Worm (Caenorhabditis elegans): Measurements from ENCODE around the gene F08G5.3.

F08G5.3 gene

DNA sequence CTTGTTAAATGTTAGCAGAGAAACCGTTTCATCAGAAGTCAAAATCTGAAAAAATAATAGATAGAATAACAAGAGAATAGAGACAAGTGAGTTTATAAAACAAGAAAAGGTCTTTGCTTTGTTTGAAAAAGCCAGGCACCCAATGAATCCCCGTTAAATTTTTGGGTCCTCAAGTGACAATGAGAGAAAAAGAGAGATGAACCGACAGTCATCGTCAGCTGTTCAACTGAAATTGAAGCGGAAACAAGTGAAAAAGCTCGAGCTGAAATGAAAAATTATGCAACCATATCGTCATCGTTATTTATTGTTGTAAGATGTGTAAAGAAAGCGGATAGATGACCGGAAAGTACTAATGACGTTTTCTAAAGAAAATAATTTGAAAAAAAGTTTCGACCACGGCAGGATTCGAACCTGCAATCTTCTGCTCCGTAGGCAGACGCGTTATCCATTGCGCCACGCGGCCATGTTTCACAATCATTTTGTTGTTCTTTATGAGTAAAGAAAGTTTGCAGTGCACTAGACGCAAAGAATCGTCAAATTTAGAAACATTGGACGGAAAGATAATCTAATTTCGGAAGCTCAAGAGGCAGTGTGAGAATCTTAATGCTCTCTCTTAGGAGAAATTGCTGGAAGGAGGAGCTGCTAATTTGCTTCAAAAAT is at the start of gene F08G5.3:
Gene F08G5.3, minus strand, starts transcription at position 51 of the 660 bp plus-strand sequence.
- no peak for TF ChIP-seq unc-62 (GFP tag; optimal IDR thresholded peaks at IDR 0.05)

- no peak for TF ChIP-seq unc-62 (GFP tag; optimal IDR thresholded peaks at IDR 0.05)
These were observed 47.4 kb upstream of the F08G5.3 start for ce11 chrIV:12464822-12465221.

ce11 chrIV:12463370-12463769 is 46.0 kb upstream of the F08G5.3 start, which contains the start of gene C25G4.8:
Gene C25G4.8, minus strand, starts transcription at chrIV:12463470.
- no peak for TF ChIP-seq unc-62 (GFP tag; optimal IDR thresholded peaks at IDR 0.05)

- no peak for TF ChIP-seq unc-62 (GFP tag; optimal IDR thresholded peaks at IDR 0.05)
These were observed 39.2 kb upstream of the F08G5.3 start, which contains the start of gene C25G4.7 for ce11 chrIV:12456613-12457012. Gene C25G4.7, plus strand, starts transcription at chrIV:12456913.

ce11 chrIV:12454750-12455149 is 37.4 kb upstream of the F08G5.3 start, which contains the start of gene smz-1:
Gene smz-1, plus strand, starts transcription at chrIV:12455050.
- no peak for TF ChIP-seq unc-62 (GFP tag; optimal IDR thresholded peaks at IDR 0.05)

ce11 chrIV:12454115-12454514 is 36.7 kb upstream of the F08G5.3 start, which contains the start of gene spe-44:
Gene spe-44, minus strand, starts transcription at chrIV:12454215.
- no peak for TF ChIP-seq unc-62 (GFP tag; optimal IDR thresholded peaks at IDR 0.05)

DNA sequence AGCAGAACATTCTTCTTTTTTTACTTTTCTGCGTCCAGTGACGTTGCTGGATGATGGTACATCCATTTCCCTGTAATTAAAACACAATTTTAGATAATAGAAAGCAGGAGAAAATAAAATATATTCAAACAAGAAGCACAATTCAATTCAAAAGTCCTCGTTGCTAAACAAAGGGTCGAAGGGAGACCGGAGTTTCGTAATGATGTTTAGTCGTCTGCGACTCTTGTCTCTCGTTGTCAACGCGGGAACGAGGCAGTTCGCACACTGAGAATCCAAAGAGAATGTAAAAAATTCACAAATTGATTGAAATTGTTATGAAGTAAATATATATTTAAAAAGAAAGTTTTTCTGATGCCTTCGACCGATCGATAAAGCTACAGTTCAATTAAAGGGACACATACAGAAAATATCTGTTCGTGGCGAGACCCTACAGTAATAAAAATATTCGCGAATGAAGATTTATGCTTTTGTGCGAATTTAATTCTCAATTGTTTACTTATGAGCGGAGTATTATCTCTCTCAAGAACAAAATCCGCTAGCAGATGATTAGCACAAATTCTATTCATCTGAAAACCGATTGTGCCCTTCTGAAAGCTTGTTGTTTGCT is 33.9 kb upstream of the F08G5.3 start, which contains the start of gene dpy-26:
Gene dpy-26, minus strand, starts transcription at position 111 of the 607 bp plus-strand sequence.
- no peak for TF ChIP-seq unc-62 (GFP tag; optimal IDR thresholded peaks at IDR 0.05)

- TF ChIP-seq unc-62 (GFP tag; optimal IDR thresholded peaks at IDR 0.05), result no peak
These were observed 28.1 kb upstream of the F08G5.3 start, which contains the start of gene C25G4.3 for ce11 chrIV:12445463-12445934. Gene C25G4.3, minus strand, starts transcription at chrIV:12445884.

ce11 chrIV:12443936-12444335 is 26.6 kb upstream of the F08G5.3 start, which contains the start of gene C25G4.2:
Gene C25G4.2, minus strand, starts transcription at chrIV:12444035.
- no peak for TF ChIP-seq unc-62 (GFP tag; optimal IDR thresholded peaks at IDR 0.05)

DNA sequence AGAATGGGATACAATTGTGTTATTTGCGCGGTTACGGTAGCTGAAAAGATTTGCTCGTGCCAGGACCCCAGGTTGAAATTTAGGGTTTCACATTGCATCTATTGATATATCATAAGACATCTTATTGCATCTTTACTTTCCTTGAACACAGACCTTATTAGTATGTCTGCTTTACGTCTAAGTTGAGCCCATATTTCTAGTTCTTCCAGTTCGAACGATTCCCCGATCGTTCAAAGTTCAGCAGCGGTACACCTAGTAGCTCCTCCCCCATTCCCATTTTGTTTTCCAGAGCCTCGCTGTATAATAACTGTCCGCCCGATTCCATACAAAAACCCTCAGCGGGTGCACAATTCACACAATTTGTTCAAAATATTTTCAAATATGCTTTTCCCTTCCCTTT is 24.3 kb upstream of the F08G5.3 start, which contains the start of gene C25G4.17:
Gene C25G4.17, plus strand, starts transcription at position 301 of the 400 bp plus-strand sequence.
- no peak for TF ChIP-seq unc-62 (GFP tag; optimal IDR thresholded peaks at IDR 0.05)

DNA sequence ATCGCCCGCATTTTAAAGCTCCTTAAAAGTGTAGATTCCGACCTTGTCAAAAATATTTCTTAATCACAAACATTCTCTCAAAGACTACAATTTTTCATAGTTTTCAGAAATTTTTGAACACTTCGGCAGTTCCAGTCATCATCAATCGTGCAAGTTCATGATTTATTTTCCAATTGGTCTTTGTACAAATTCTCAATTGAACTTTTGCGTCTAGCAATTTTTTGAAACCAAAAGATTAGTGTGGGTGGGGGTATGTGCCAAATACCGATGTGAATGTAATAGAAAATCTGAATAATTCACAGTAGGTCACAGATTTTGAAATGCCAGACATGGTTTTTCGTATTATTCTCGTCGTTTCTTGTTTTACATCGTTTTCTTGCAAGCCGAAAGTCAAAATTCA is 21.0 kb upstream of the F08G5.3 start, which contains the start of gene clec-185:
Gene clec-185, plus strand, starts transcription at position 301 of the 400 bp plus-strand sequence.
- TF ChIP-seq unc-62 (GFP tag; optimal IDR thresholded peaks at IDR 0.05), result no peak

ce11 chrIV:12435442-12435841 is 18.1 kb upstream of the F08G5.3 start, which contains the start of gene irg-4:
Gene irg-4, plus strand, starts transcription at chrIV:12435833.
- TF ChIP-seq unc-62 (GFP tag; optimal IDR thresholded peaks at IDR 0.05), result no peak

ce11 chrIV:12432340-12432739 is 15.0 kb upstream of the F08G5.3 start, which contains the start of gene clec-184:
Gene clec-184, plus strand, starts transcription at chrIV:12432640.
- TF ChIP-seq unc-62 (GFP tag; optimal IDR thresholded peaks at IDR 0.05), result no peak

- TF ChIP-seq unc-62 (GFP tag; optimal IDR thresholded peaks at IDR 0.05), result no peak
These were observed 14.4 kb upstream of the F08G5.3 start for ce11 chrIV:12431755-12432154.

- no peak for TF ChIP-seq unc-62 (GFP tag; optimal IDR thresholded peaks at IDR 0.05)
These were observed 12.1 kb upstream of the F08G5.3 start for ce11 chrIV:12429504-12429903.

- no peak for TF ChIP-seq unc-62 (GFP tag; optimal IDR thresholded peaks at IDR 0.05)
These were observed 11.1 kb upstream of the F08G5.3 start, which contains the start of gene col-130 for ce11 chrIV:12428467-12428866. Gene col-130, minus strand, starts transcription at chrIV:12428516.
